Worm (Caenorhabditis elegans): Measurements from ENCODE around the gene K09C6.7.

K09C6.7 gene

DNA sequence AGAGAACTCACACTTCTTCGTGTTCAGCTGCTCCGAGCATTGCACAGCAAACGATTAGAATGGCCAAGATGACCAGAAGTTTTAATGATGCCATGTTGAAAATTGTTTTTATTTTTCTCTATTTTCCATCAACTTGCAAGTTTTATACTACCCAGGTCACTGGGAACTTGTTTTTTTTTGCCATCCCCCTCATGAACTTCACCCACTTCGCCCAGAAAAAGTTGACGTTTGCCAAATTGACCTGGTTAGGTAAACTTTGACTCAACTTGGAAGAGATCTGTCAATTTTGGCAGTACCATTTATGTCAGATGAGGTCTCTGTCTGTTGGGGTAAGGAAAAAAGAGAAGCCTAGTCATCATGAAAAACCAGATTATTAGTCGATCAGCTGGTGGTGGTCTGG is 25.8 kb downstream of the K09C6.7 start, which contains the start of gene R13D11.10:
TSS of gene R13D11.10 (minus strand) at position 101 of the 400 bp plus-strand sequence.
- TF ChIP-seq ceh-43 (GFP tag; optimal IDR thresholded peaks at IDR 0.05), result no peak
- no peak for TF ChIP-seq ztf-11 (tag; optimal IDR thresholded peaks at IDR 0.05)
- no peak for TF ChIP-seq ceh-83 (GFP tag; optimal IDR thresholded peaks at IDR 0.05)

- no peak for TF ChIP-seq tbx-8 (GFP tag; optimal IDR thresholded peaks at IDR 0.05)
- no peak for TF ChIP-seq unc-120 (tag; optimal IDR thresholded peaks at IDR 0.05; ENCODE audit: poor library complexity, severe bottlenecking)
- peak; percentile 67 for TF ChIP-seq ces-1 (GFP tag; optimal IDR thresholded peaks at IDR 0.05)
Measured at ce11 chrV:810281-810862, 28.5 kb downstream of the K09C6.7 start, which contains the start of gene R13D11.4. TSS of gene R13D11.4 (plus strand) at chrV:810812.

DNA sequence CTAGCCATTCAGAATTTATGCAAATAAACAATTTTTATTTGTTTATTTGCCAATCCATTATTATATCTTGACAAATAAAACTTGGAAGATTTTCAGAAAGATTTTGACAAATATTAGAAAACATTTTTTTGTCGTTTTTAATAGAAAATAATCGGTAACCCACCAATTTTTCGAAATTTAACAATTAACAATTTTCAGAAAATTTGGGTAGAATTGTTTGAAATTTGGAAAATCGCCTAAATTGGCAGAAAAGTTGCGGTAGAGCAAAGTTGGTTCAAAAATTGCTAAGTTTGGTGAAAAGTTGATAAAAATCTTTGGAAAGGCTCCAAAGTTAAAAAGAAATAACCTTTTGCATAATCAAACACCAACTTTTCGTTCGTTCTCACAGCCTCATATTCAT is 30.6 kb downstream of the K09C6.7 start:
- TF ChIP-seq flh-1 (GFP tag; optimal IDR thresholded peaks at IDR 0.05) (no peak), mls-2 (tag; optimal IDR thresholded peaks at IDR 0.05) (no peak), unc-120 (tag; optimal IDR thresholded peaks at IDR 0.05; ENCODE audit: poor library complexity, severe bottlenecking) (no peak), lin-13 (tag; optimal IDR thresholded peaks at IDR 0.05) (no peak), ham-2 (GFP tag; optimal IDR thresholded peaks at IDR 0.05) (no peak), ceh-83 (GFP tag; optimal IDR thresholded peaks at IDR 0.05) (no peak), tbx-8 (GFP tag; optimal IDR thresholded peaks at IDR 0.05) (no peak), bed-3 (GFP tag; optimal IDR thresholded peaks at IDR 0.05) (no peak), snpc-4 (tag; optimal IDR thresholded peaks at IDR 0.05) (no peak), lin-32 (GFP tag; optimal IDR thresholded peaks at IDR 0.05) (no peak), drap-1 (GFP tag; optimal IDR thresholded peaks at IDR 0.05) (no peak), mab-5 (tag; optimal IDR thresholded peaks at IDR 0.05) (no peak), unc-39 (tag; optimal IDR thresholded peaks at IDR 0.05) (no peak), elt-3 (tag; optimal IDR thresholded peaks at IDR 0.05) (no peak), blmp-1 (tag; optimal IDR thresholded peaks at IDR 0.05) (no peak), ces-1 (GFP tag; optimal IDR thresholded peaks at IDR 0.05) (no peak), sptf-1 (tag; optimal IDR thresholded peaks at IDR 0.05) (no peak), mep-1 (tag; optimal IDR thresholded peaks at IDR 0.05) (no peak), ceh-43 (GFP tag; optimal IDR thresholded peaks at IDR 0.05) (no peak)

- TF ChIP-seq nhr-28 (tag; optimal IDR thresholded peaks at IDR 0.05), result no peak
- peak; percentile 36 for TF ChIP-seq elt-1 (tag; optimal IDR thresholded peaks at IDR 0.05; ENCODE audit: borderline replicate concordance, insufficient read depth)
Measured at ce11 chrV:804485-804884, 34.4 kb downstream of the K09C6.7 start, which contains the start of gene nhr-270. TSS of gene nhr-270 (minus strand) at chrV:804741.

ce11 chrV:803472-803871 is 35.4 kb downstream of the K09C6.7 start:
- TF ChIP-seq mls-2 (tag; optimal IDR thresholded peaks at IDR 0.05) (no peak), pha-4 (tag; optimal IDR thresholded peaks at IDR 0.05) (no peak), M03D4.4 (tag; optimal IDR thresholded peaks at IDR 0.05) (no peak)

DNA sequence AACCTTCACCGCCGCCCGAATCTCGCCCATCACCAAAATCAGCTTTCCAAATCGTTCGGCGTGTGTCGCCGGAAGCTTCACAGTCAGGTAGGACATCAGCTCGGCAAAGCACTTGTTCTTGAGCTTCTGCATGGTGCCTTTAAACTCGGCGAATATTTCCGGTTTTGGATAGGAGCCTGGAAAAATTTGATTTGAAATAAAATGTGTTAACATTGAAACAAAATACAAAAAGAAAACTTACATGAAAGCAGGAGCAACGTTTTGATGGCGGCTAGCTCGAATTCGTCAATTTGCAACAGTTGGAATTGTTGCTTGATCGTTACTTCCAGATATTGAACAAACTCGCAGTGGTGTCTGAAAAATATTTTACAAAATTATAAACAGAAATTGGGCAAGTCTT is 36.2 kb downstream of the K09C6.7 start:
- TF ChIP-seq nhr-28 (tag; optimal IDR thresholded peaks at IDR 0.05), result no peak
- TF ChIP-seq sptf-1 (tag; optimal IDR thresholded peaks at IDR 0.05), result no peak
- no peak for TF ChIP-seq hlh-1 (tag; optimal IDR thresholded peaks at IDR 0.05)
- TF ChIP-seq pha-4 (tag; optimal IDR thresholded peaks at IDR 0.05), result no peak
- TF ChIP-seq elt-1 (tag; optimal IDR thresholded peaks at IDR 0.05; ENCODE audit: borderline replicate concordance, insufficient read depth), result no peak
- no peak for TF ChIP-seq ham-2 (GFP tag; optimal IDR thresholded peaks at IDR 0.05)
- no peak for TF ChIP-seq nhr-2 (tag; optimal IDR thresholded peaks at IDR 0.05)
- TF ChIP-seq ceh-43 (GFP tag; optimal IDR thresholded peaks at IDR 0.05), result no peak
- no peak for TF ChIP-seq flh-1 (GFP tag; optimal IDR thresholded peaks at IDR 0.05)
- no peak for TF ChIP-seq zip-8 (tag; optimal IDR thresholded peaks at IDR 0.05)
- no peak for TF ChIP-seq sem-2 (GFP tag; optimal IDR thresholded peaks at IDR 0.05)
- TF ChIP-seq tbx-8 (GFP tag; optimal IDR thresholded peaks at IDR 0.05), result no peak
- TF ChIP-seq nhr-237 (tag; optimal IDR thresholded peaks at IDR 0.05), result no peak
- TF ChIP-seq lin-13 (tag; optimal IDR thresholded peaks at IDR 0.05), result no peak

Data from whole organism, mixed stage, embryonic.